Fruit fly (Drosophila melanogaster) whole organism, embryonic: ENCODE results near the gene CG8507.

Source experiments
- Awh ChIP-seq: fragments of 200-800 bp; sonication (Bioruptor generic); IDR thresholded peaks from 2 replicates; pipeline ENCODE4, ENCODE4 v1.3.6; 2022; ENCODE audit warnings: missing biosample characterization, missing genetic modification characterization
- B-H2 ChIP-seq: fragments of 200-800 bp; sonication (Bioruptor generic); optimal IDR thresholded peaks from 2 replicates; lab custom pipeline; 2018; ENCODE audit warnings: missing biosample characterization, mild to moderate bottlenecking, missing genetic modification characterization
- CG1024 ChIP-seq: fragments of 200-800 bp; sonication (Bioruptor generic); IDR thresholded peaks from 2 replicates; pipeline ENCODE4 v1.3.6; 2022; ENCODE audit warnings: missing biosample characterization, missing genetic modification characterization
- CG13123 ChIP-seq: fragments of 200-800 bp; sonication (Bioruptor generic); optimal IDR thresholded peaks from 2 replicates; lab custom pipeline; 2016; ENCODE audit warnings: missing biosample characterization, missing genetic modification characterization
- CG14050 ChIP-seq: fragments of 200-800 bp; sonication (Bioruptor generic); IDR thresholded peaks from 3 replicates; pipeline ENCODE4 v1.3.6; 2022; ENCODE audit warnings: missing biosample characterization, missing genetic modification characterization
- CG14441 ChIP-seq: fragments of 200-800 bp; sonication (Bioruptor generic); IDR thresholded peaks from 2 replicates; pipeline ENCODE4 v1.3.6; 2022; ENCODE audit warnings: missing biosample characterization, missing genetic modification characterization
- CG14667 ChIP-seq: fragments of 200-800 bp; sonication (Bioruptor generic); IDR thresholded peaks from 2 replicates; pipeline ENCODE4 v1.3.6; 2022; ENCODE audit warnings: missing biosample characterization, missing genetic modification characterization
- CG14710 ChIP-seq: fragments of 200-800 bp; sonication (Bioruptor generic); optimal IDR thresholded peaks from 3 replicates; lab custom pipeline; 2019; ENCODE audit warnings: missing biosample characterization, mild to moderate bottlenecking, missing genetic modification characterization, moderate library complexity
- CG17912 ChIP-seq: fragments of 200-800 bp; sonication (Bioruptor generic); optimal IDR thresholded peaks from 2 replicates; lab custom pipeline; 2018; ENCODE audit warnings: missing biosample characterization, mild to moderate bottlenecking, missing genetic modification characterization
- CG1792 ChIP-seq: fragments of 200-800 bp; sonication (Bioruptor generic); optimal IDR thresholded peaks from 2 replicates; lab custom pipeline; 2016; ENCODE audit warnings: missing biosample characterization, missing genetic modification characterization
- CG18262 ChIP-seq: fragments of 200-800 bp; optimal IDR thresholded peaks from 3 replicates; lab custom pipeline; 2019; ENCODE audit warnings: missing biosample characterization, mild to moderate bottlenecking, missing genetic modification characterization, moderate library complexity
- CG2129 ChIP-seq: fragments of 200-800 bp; sonication (Bioruptor generic); IDR thresholded peaks from 2 replicates; pipeline ENCODE4 v1.3.6; 2022; ENCODE audit warnings: missing biosample characterization, missing genetic modification characterization; ENCODE audit not compliant: partially characterized antibody
- CG2712 ChIP-seq: fragments of 200-800 bp; optimal IDR thresholded peaks from 3 replicates; lab custom pipeline; 2019; ENCODE audit warnings: missing biosample characterization, mild to moderate bottlenecking, missing genetic modification characterization, moderate library complexity
- CG3163 ChIP-seq: fragments of 200-800 bp; sonication (Bioruptor generic); optimal IDR thresholded peaks from 3 replicates; lab custom pipeline; 2016; ENCODE audit warnings: missing biosample characterization, missing genetic modification characterization
- CG33557 ChIP-seq: fragments of 200-800 bp; sonication (Bioruptor generic); optimal IDR thresholded peaks from 2 replicates; lab custom pipeline; 2019; ENCODE audit warnings: missing biosample characterization, mild to moderate bottlenecking, missing genetic modification characterization, moderate library complexity
- CG4730 ChIP-seq: fragments of 200-800 bp; sonication (Bioruptor generic); IDR thresholded peaks from 2 replicates; pipeline ENCODE4 v1.3.6; 2022; ENCODE audit warnings: missing biosample characterization, missing genetic modification characterization
- CG6683 ChIP-seq: fragments of 200-800 bp; sonication (Bioruptor generic); optimal IDR thresholded peaks from 2 replicates; lab custom pipeline; 2017; ENCODE audit warnings: missing biosample characterization, mild to moderate bottlenecking, missing genetic modification characterization, missing genetic modification reagents
- CG6791 ChIP-seq: fragments of 200-800 bp; sonication (Bioruptor generic); IDR thresholded peaks from 3 replicates; pipeline ENCODE4 v1.3.6; 2022; ENCODE audit warnings: missing biosample characterization, missing genetic modification characterization; ENCODE audit not compliant: partially characterized antibody
- CG7928 ChIP-seq: fragments of 200-800 bp; sonication (Bioruptor generic); optimal IDR thresholded peaks from 2 replicates; lab custom pipeline; 2017; ENCODE audit warnings: missing biosample characterization, mild to moderate bottlenecking, missing genetic modification characterization
- CG8388 ChIP-seq: fragments of 200-800 bp; sonication (Bioruptor generic); optimal IDR thresholded peaks from 2 replicates; lab custom pipeline; 2019; ENCODE audit warnings: missing biosample characterization, mild to moderate bottlenecking, missing genetic modification characterization, moderate library complexity
- CG9817 ChIP-seq: fragments of 200-800 bp; sonication (Bioruptor generic); optimal IDR thresholded peaks from 2 replicates; lab custom pipeline; 2018; ENCODE audit warnings: missing biosample characterization, mild to moderate bottlenecking, missing genetic modification characterization, moderate library complexity
- CoRest ChIP-seq: fragments of 200-800 bp; sonication (Bioruptor generic); optimal IDR thresholded peaks from 3 replicates; lab custom pipeline; 2018; ENCODE audit warnings: missing biosample characterization, mild to moderate bottlenecking, missing genetic modification characterization, moderate library complexity
- Hsf ChIP-seq: fragments of 200-800 bp; sonication (Bioruptor generic); optimal IDR thresholded peaks from 3 replicates; lab custom pipeline; 2016; ENCODE audit warnings: missing biosample characterization, missing genetic modification characterization
- MESR4 ChIP-seq: fragments of 200-800 bp; sonication (Bioruptor generic); optimal IDR thresholded peaks from 2 replicates; lab custom pipeline; 2018; ENCODE audit warnings: missing biosample characterization, mild to moderate bottlenecking, missing genetic modification characterization, moderate library complexity
- NFAT ChIP-seq: fragments of 200-800 bp; sonication (Bioruptor generic); IDR thresholded peaks from 2 replicates; pipeline ENCODE4 v1.3.6; 2022; ENCODE audit warnings: missing biosample characterization, missing genetic modification characterization
- NK7.1 ChIP-seq: fragments of 200-800 bp; sonication (Bioruptor generic); optimal IDR thresholded peaks from 3 replicates; lab custom pipeline; 2016; ENCODE audit warnings: missing biosample characterization, missing genetic modification characterization
- Trl ChIP-seq, 3 experiments: fragments of >200 bp in 2 of 3; fragments of 200-800 bp in 1 of 3; sonication (Bioruptor generic) in 1 of 3; optimal IDR thresholded peaks; 2 replicates in 1 of 3; 3 replicates in 2 of 3; lab custom pipeline; 2016 to 2017; ENCODE audit warnings: missing biosample characterization in 1 of 3, missing genetic modification characterization in 1 of 3
- Vsx1 ChIP-seq: fragments of 200-800 bp; sonication (Bioruptor generic); optimal IDR thresholded peaks from 2 replicates; lab custom pipeline; 2017; ENCODE audit warnings: missing biosample characterization, mild to moderate bottlenecking, missing genetic modification characterization, missing genetic modification reagents
- Xrp1 ChIP-seq: fragments of 200-800 bp; sonication (Bioruptor generic); IDR thresholded peaks from 2 replicates; pipeline ENCODE4 v1.3.6; 2022; ENCODE audit warnings: missing biosample characterization, missing genetic modification characterization
- cas ChIP-seq: fragments of 200-800 bp; sonication (Bioruptor generic); IDR thresholded peaks from 2 replicates; pipeline ENCODE4 v1.3.6; 2022; ENCODE audit warnings: missing biosample characterization, missing genetic modification characterization
- chn ChIP-seq: fragments of 200-800 bp; sonication (Bioruptor generic); optimal IDR thresholded peaks from 2 replicates; lab custom pipeline; 2016; ENCODE audit warnings: missing biosample characterization, missing genetic modification characterization
- corto ChIP-seq: fragments of 200-800 bp; sonication (Bioruptor generic); optimal IDR thresholded peaks from 2 replicates; lab custom pipeline; 2016; ENCODE audit warnings: missing biosample characterization, mild to moderate bottlenecking, missing genetic modification characterization, moderate library complexity
- danr ChIP-seq: fragments of 200-800 bp; sonication (Bioruptor generic); IDR thresholded peaks from 2 replicates; pipeline ENCODE4 v1.3.6; 2022; ENCODE audit warnings: missing biosample characterization, missing genetic modification characterization
- dmrt11E ChIP-seq: fragments of 200-800 bp; sonication (Bioruptor generic); optimal IDR thresholded peaks from 3 replicates; lab custom pipeline; 2018; ENCODE audit warnings: missing biosample characterization, mild to moderate bottlenecking, missing genetic modification characterization, moderate library complexity
- fd64A ChIP-seq: fragments of 200-800 bp; sonication (Bioruptor generic); optimal IDR thresholded peaks from 3 replicates; lab custom pipeline; 2018; ENCODE audit warnings: missing biosample characterization, mild to moderate bottlenecking, missing genetic modification characterization
- gcm2 ChIP-seq: fragments of 200-800 bp; sonication (Bioruptor generic); optimal IDR thresholded peaks from 2 replicates; lab custom pipeline; 2016; ENCODE audit warnings: missing biosample characterization, missing genetic modification characterization
- jumu ChIP-seq: fragments of 200-800 bp; sonication (Bioruptor generic); optimal IDR thresholded peaks from 3 replicates; lab custom pipeline; 2016; ENCODE audit warnings: missing biosample characterization, missing genetic modification characterization
- mld ChIP-seq: fragments of 200-800 bp; sonication (Bioruptor generic); IDR thresholded peaks from 3 replicates; pipeline ENCODE4 v1.3.6; 2022; ENCODE audit warnings: missing biosample characterization, missing genetic modification characterization; ENCODE audit not compliant: partially characterized antibody
- onecut ChIP-seq: fragments of 200-800 bp; sonication (Bioruptor generic); IDR thresholded peaks from 2 replicates; pipeline ENCODE4 v1.3.6; 2022; ENCODE audit warnings: missing biosample characterization, missing genetic modification characterization
- pb ChIP-seq: fragments of 200-800 bp; sonication (Bioruptor generic); optimal IDR thresholded peaks from 3 replicates; lab custom pipeline; 2016; ENCODE audit warnings: missing biosample characterization, missing genetic modification characterization
- pho ChIP-seq: fragments of 200-800 bp; sonication (Bioruptor generic); optimal IDR thresholded peaks from 2 replicates; lab custom pipeline; 2016; ENCODE audit warnings: missing biosample characterization, missing genetic modification characterization
- pum ChIP-seq: fragments of 200-800 bp; sonication (Bioruptor generic); optimal IDR thresholded peaks from 2 replicates; lab custom pipeline; 2016; ENCODE audit warnings: missing biosample characterization, missing genetic modification characterization
- run ChIP-seq: fragments of 200-800 bp; sonication (Bioruptor generic); optimal IDR thresholded peaks from 3 replicates; lab custom pipeline; 2018; ENCODE audit warnings: missing biosample characterization, mild to moderate bottlenecking, missing genetic modification characterization
- sim ChIP-seq: fragments of 200-800 bp; sonication (Bioruptor generic); IDR thresholded peaks from 2 replicates; pipeline ENCODE4 v1.3.6; 2022; ENCODE audit warnings: missing biosample characterization, missing genetic modification characterization
- trem ChIP-seq: fragments of 200-800 bp; optimal IDR thresholded peaks from 3 replicates; lab custom pipeline; 2019; ENCODE audit warnings: missing biosample characterization, mild to moderate bottlenecking, missing genetic modification characterization, moderate library complexity
- twi ChIP-seq: fragments of 200-800 bp; optimal IDR thresholded peaks from 2 replicates; lab custom pipeline; 2019; ENCODE audit warnings: missing biosample characterization, mild to moderate bottlenecking, missing genetic modification characterization, moderate library complexity
- tx ChIP-seq: fragments of 200-800 bp; sonication (Bioruptor generic); optimal IDR thresholded peaks from 2 replicates; lab custom pipeline; 2016; ENCODE audit warnings: missing biosample characterization, missing genetic modification characterization
- z ChIP-seq: fragments of 200-800 bp; sonication (Bioruptor generic); IDR thresholded peaks from 3 replicates; pipeline ENCODE4 v1.3.6; 2022; ENCODE audit warnings: missing biosample characterization, missing genetic modification characterization
- zen2 ChIP-seq: fragments of 200-800 bp; sonication (Bioruptor generic); IDR thresholded peaks from 3 replicates; pipeline ENCODE4 v1.3.6; 2022; ENCODE audit warnings: missing biosample characterization, missing genetic modification characterization; ENCODE audit not compliant: partially characterized antibody

The CG8507 gene

dm6 chr3R:9762955-9763931, 28.0 kb upstream of the CG8507 start, which contains the start of the genes Snap24 and CG8478 (continued):
- no peak for TF ChIP-seq B-H2 (GFP tag; lab: Kevin White, UChicago)
- no peak for TF ChIP-seq tx (GFP tag; lab: Kevin White, UChicago)
- no peak for TF ChIP-seq danr (GFP tag; lab: Robert Waterston, UW)
- TF ChIP-seq twi (tag; lab: Kevin White, UChicago): no peak
- TF ChIP-seq onecut (GFP tag; lab: Robert Waterston, UW): peak; percentile 31; the same call in 1 of the 2 replicates
- no peak for TF ChIP-seq fd64A (GFP tag; lab: Kevin White, UChicago)
- TF ChIP-seq Hsf: no peak
- TF ChIP-seq CG1024 (GFP tag; lab: Robert Waterston, UW): no peak
- peak; percentile 6 for TF ChIP-seq CG2712 (tag; lab: Kevin White, UChicago)
- TF ChIP-seq jumu (GFP tag; lab: Kevin White, UChicago): no peak
- no peak for TF ChIP-seq NK7.1 (GFP tag; lab: Kevin White, UChicago)
- no peak for TF ChIP-seq Trl (optimal IDR thresholded peaks at IDR 0.05; lab: Kevin White, UChicago)
- no peak for TF ChIP-seq Trl (GFP tag; optimal IDR thresholded peaks at IDR 0.05; lab: Kevin White, UChicago)
- no peak for TF ChIP-seq dmrt11E
- TF ChIP-seq CG14441 (GFP tag; lab: Robert Waterston, UW): no peak
- no peak for TF ChIP-seq sim (GFP tag; lab: Robert Waterston, UW)
- no peak for TF ChIP-seq chn
- TF ChIP-seq CG6791 (GFP tag; lab: Robert Waterston, UW): peak; percentile 79
- TF ChIP-seq CG33557 (GFP tag; lab: Kevin White, UChicago): no peak
- no peak for TF ChIP-seq CG3163 (GFP tag; lab: Kevin White, UChicago)
- peak; percentile 57 for TF ChIP-seq CG2129 (GFP tag; lab: Robert Waterston, UW)
- no peak for TF ChIP-seq CG6683 (GFP tag; lab: Kevin White, UChicago)
- TF ChIP-seq gcm2 (GFP tag; lab: Kevin White, UChicago): no peak
- peak; percentile 78 for TF ChIP-seq CG14710 (tag; lab: Kevin White, UChicago)
- no peak for TF ChIP-seq CG4730
- TF ChIP-seq CG1792 (GFP tag; lab: Kevin White, UChicago): no peak
- TF ChIP-seq CG8388 (GFP tag; lab: Kevin White, UChicago): no peak
- TF ChIP-seq pum (GFP tag; lab: Kevin White, UChicago): no peak
- TF ChIP-seq CG14667 (GFP tag; lab: Robert Waterston, UW): no peak
- no peak for TF ChIP-seq run (tag; lab: Kevin White, UChicago)
- peak; percentile 15 for TF ChIP-seq CoRest (tag; lab: Kevin White, UChicago)
- no peak for TF ChIP-seq Xrp1 (GFP tag; lab: Robert Waterston, UW)
- peak; percentile 27 for TF ChIP-seq trem
- TF ChIP-seq mld (GFP tag; lab: Robert Waterston, UW): peak; percentile 56; the same call in 2 of the 3 replicates
- no peak for TF ChIP-seq CG9817
- TF ChIP-seq Awh (GFP tag; lab: Robert Waterston, UW): no peak
- no peak for TF ChIP-seq CG18262 (tag; lab: Kevin White, UChicago)
- no peak for TF ChIP-seq z (GFP tag; lab: Robert Waterston, UW)
- TF ChIP-seq MESR4 (GFP tag; lab: Kevin White, UChicago): peak; percentile 86
- no peak for TF ChIP-seq pho (GFP tag; lab: Kevin White, UChicago)
- TF ChIP-seq pb (GFP tag; lab: Kevin White, UChicago): no peak
- no peak for TF ChIP-seq CG7928 (GFP tag; lab: Kevin White, UChicago)
- peak; percentile 66; the same call in 2 of the 3 replicates for TF ChIP-seq zen2 (GFP tag; lab: Robert Waterston, UW)
- TF ChIP-seq NFAT (GFP tag; lab: Robert Waterston, UW): no peak
- no peak for TF ChIP-seq CG17912 (GFP tag; lab: Kevin White, UChicago)
- no peak for TF ChIP-seq corto
- TF ChIP-seq CG13123 (GFP tag; lab: Kevin White, UChicago): no peak
- no peak for TF ChIP-seq cas (GFP tag; lab: Robert Waterston, UW)
- TF ChIP-seq Vsx1 (GFP tag; lab: Kevin White, UChicago): no peak
- no peak for TF ChIP-seq CG14050 (GFP tag; lab: Robert Waterston, UW)
